Fruit fly (Drosophila melanogaster) Kc167 (cell line): ENCODE measurements around the gene Cmpk.

ENCODE experiments used
- Myc ChIP-seq: fragments of >200 bp; optimal IDR thresholded peaks from 2 replicates; lab custom pipeline; 2017; ENCODE audit warnings: missing external identifiers
- insv ChIP-seq: fragments of >200 bp; optimal IDR thresholded peaks from 3 replicates; lab custom pipeline; 2018; ENCODE audit warnings: missing external identifiers
- psq ChIP-seq: fragments of >200 bp; optimal IDR thresholded peaks from 2 replicates; lab custom pipeline; 2017; ENCODE audit warnings: missing external identifiers
- ttk ChIP-seq: sonication (Bioruptor generic); optimal IDR thresholded peaks from 2 replicates; lab custom pipeline; 2017; ENCODE audit warnings: missing external identifiers

DNA sequence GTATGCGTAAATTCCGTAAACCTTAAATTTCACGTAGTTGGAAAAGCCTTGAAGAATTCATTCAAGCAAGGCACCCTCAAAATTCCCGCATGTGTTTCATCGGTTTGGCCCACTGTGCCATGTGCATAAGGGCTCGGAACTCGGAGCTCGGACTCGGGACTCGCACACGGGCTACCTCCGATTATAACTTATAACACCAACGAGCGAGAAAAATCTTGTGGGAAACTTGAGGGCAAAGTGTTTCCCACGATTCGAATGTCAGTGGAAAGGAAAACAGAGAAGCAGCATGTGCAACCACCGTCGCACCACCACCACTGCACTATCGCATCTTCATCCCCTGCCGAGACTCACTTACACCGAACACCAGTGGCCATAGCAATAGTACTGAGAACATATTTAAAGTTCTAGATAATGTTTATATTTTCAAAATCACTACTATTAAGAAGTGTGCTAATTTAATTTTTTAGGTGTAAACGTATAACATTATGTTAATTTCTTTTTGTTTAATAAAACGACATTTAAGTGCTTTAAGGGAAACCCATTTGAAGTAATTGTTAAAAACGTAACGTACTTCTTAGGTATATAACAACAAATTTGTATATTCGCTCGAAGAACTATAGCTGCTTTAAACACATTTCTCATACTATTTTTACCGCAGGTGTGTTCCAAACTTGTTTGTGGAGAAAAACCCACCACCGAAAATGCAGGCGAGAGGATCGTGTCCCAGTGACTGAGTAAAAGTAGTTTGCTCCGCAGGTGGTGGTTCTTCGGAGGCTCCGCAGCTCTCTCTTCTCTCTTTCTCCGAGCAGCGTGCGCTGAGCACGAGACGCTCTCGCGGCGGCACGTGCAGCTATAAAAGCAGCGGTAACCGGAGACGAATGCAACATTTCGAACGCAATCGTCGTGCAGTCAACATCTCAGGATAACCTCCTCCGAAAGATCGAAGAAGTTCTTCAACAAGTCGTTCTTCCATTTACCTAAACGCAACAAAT lies 18.8 kb downstream of the Cmpk start:
- TF ChIP-seq insv, result no peak
- TF ChIP-seq ttk (lab: Kevin White, UChicago), result no peak
- no peak for TF ChIP-seq psq (lab: Kevin White, UChicago)
- no peak for TF ChIP-seq Myc (lab: Kevin White, UChicago)
